Worm (Caenorhabditis elegans) whole organism, young adult: ENCODE measurements around the gene F40H3.3.

Experiments used
- C06A6.2 ChIP-seq: fragments of 200-800 bp; sonication (Bioruptor generic); conservative IDR thresholded peaks from 2 replicates; pipeline ENCODE4 v1.3.6; 2022; ENCODE audit warnings: missing genetic modification characterization, missing compliant biosample characterization
- ZK185.1 ChIP-seq: sonication (generic microtip); optimal IDR thresholded peaks from 2 replicates; lab custom pipeline; 2016; ENCODE audit warnings: mild to moderate bottlenecking, missing genetic modification characterization, missing compliant biosample characterization; ENCODE audit not compliant: poor library complexity, severe bottlenecking
- aptf-2 ChIP-seq: fragments of 200-800 bp; sonication (Bioruptor generic); conservative IDR thresholded peaks from 2 replicates; pipeline ENCODE4 v1.3.6; 2022; ENCODE audit warnings: missing genetic modification reagents, missing genetic modification characterization, missing compliant biosample characterization
- athp-1 ChIP-seq: sonication (generic microtip); optimal IDR thresholded peaks from 2 replicates; lab custom pipeline; 2017; ENCODE audit warnings: mild to moderate bottlenecking, missing genetic modification characterization, missing compliant biosample characterization
- bed-1 ChIP-seq: fragments of 200-800 bp; sonication (Bioruptor generic); IDR thresholded peaks from 2 replicates; pipeline ENCODE4 v1.3.6; 2022; ENCODE audit warnings: missing genetic modification reagents, missing genetic modification characterization, missing compliant biosample characterization
- bed-2 ChIP-seq: fragments of 200-800 bp; sonication (Bioruptor generic); IDR thresholded peaks from 2 replicates; pipeline ENCODE4 v1.3.6; 2022; ENCODE audit warnings: missing genetic modification reagents, missing genetic modification characterization, missing compliant biosample characterization
- dox-1 ChIP-seq: fragments of 200-800 bp; sonication (Bioruptor generic); IDR thresholded peaks from 2 replicates; pipeline ENCODE4 v1.3.6; 2022; ENCODE audit warnings: missing genetic modification reagents, missing genetic modification characterization, missing compliant biosample characterization
- egl-18 ChIP-seq: fragments of 200-800 bp; sonication (Bioruptor generic); IDR thresholded peaks from 2 replicates; pipeline ENCODE4 v1.3.6; 2022; ENCODE audit warnings: missing genetic modification reagents, missing genetic modification characterization, missing compliant biosample characterization
- egrh-3 ChIP-seq: fragments of 200-800 bp; sonication (Bioruptor generic); IDR thresholded peaks from 2 replicates; pipeline ENCODE4 v1.3.6; 2022; ENCODE audit warnings: missing genetic modification reagents, missing genetic modification characterization, missing compliant biosample characterization
- lin-40 ChIP-seq: sonication (generic microtip); optimal IDR thresholded peaks from 2 replicates; lab custom pipeline; 2016; ENCODE audit warnings: missing genetic modification characterization, mild to moderate bottlenecking, missing compliant biosample characterization, missing genotype, missing genetic modification reagents
- lsl-1 ChIP-seq: fragments of 200-800 bp; sonication (Bioruptor generic); optimal IDR thresholded peaks from 2 replicates; lab custom pipeline; 2018; ENCODE audit warnings: mild to moderate bottlenecking, missing genetic modification characterization, moderate library complexity, missing compliant biosample characterization
- rpc-1 ChIP-seq, 2 experiments: fragments of 150-350 bp in 1 of 2; sonication (generic microtip) in 1 of 2; optimal IDR thresholded peaks; 2 replicates each; lab custom pipeline; 2014 to 2018; ENCODE audit warnings: missing biosample characterization in 1 of 2, missing genetic modification characterization in 1 of 2, missing genetic modification reagents in 1 of 2, missing genotype in 1 of 2
- snpc-3.4 ChIP-seq: sonication (generic microtip); optimal IDR thresholded peaks from 2 replicates; lab custom pipeline; 2017; ENCODE audit warnings: missing genetic modification characterization, mild to moderate bottlenecking, missing compliant biosample characterization, antibody characterized with exemption, moderate library complexity, missing genotype, missing genetic modification reagents
- snpc-4 ChIP-seq, 5 experiments: fragments of 150-350 bp in 1 of 5; sonication (generic microtip) in 4 of 5; optimal IDR thresholded peaks; 2 replicates each; lab custom pipeline; 2014 to 2018; ENCODE audit warnings: missing genetic modification characterization in 5 of 5, missing biosample characterization in 3 of 5, antibody characterized with exemption in 2 of 5, mild to moderate bottlenecking in 2 of 5, missing compliant biosample characterization in 2 of 5, missing genotype in 2 of 5, moderate library complexity in 2 of 5, missing genetic modification reagents in 1 of 5
- sptf-2 ChIP-seq: fragments of 200-800 bp; sonication (Bioruptor generic); optimal IDR thresholded peaks from 2 replicates; lab custom pipeline; 2018; ENCODE audit warnings: mild to moderate bottlenecking, missing genetic modification characterization, missing compliant biosample characterization

F40H3.3 gene

DNA sequence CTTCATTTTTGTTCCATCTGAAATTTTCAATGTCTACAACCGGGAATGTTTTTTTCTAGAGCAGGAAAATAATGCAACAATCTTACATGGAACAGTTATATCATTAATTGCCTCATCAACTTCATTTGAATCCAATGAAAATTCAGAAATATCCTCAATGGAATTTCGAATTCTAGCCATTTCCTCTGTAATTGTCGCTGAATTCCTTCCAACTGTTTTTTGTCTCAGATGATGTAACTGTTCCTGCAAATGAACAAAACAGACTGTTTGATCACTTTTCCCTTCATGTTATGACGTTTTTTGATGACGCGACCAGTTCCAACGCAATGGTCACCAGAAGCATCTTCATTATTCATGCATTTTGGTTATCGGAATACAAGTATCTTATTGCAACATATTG, 50.2 kb downstream of the F40H3.3 start:
- no peak for TF ChIP-seq ZK185.1 (tag; lab: Kevin White, UChicago)
- TF ChIP-seq bed-2 (GFP tag; lab: Robert Waterston, UW): no peak
- TF ChIP-seq sptf-2: no peak
- no peak for TF ChIP-seq egrh-3 (GFP tag; lab: Robert Waterston, UW)
- TF ChIP-seq snpc-3.4 (tag; lab: Kevin White, UChicago): no peak
- TF ChIP-seq rpc-1 (optimal IDR thresholded peaks at IDR 0.05; lab: Kevin White, UChicago): no peak
- no peak for TF ChIP-seq rpc-1 (tag; optimal IDR thresholded peaks at IDR 0.05; lab: Kevin White, UChicago)
- no peak for TF ChIP-seq egl-18

ce11 chrII:6222558-6222957, 51.3 kb downstream of the F40H3.3 start, which contains the start of gene C30B5.6:
C30B5.6 (minus strand) TSS chrII:6222658.
- TF ChIP-seq athp-1 (tag; lab: Kevin White, UChicago) (no peak), lsl-1 (GFP tag; lab: Kevin White, UChicago) (no peak), snpc-4 (GFP tag; optimal IDR thresholded peaks at IDR 0.05; lab: Kevin White, UChicago) (no peak), snpc-4 (tag; optimal IDR thresholded peaks at IDR 0.05; lab: Kevin White, UChicago) (no peak), C06A6.2 (GFP tag; lab: Robert Waterston, UW) (no peak), aptf-2 (GFP tag; lab: Robert Waterston, UW) (no peak), lin-40 (tag; lab: Kevin White, UChicago) (no peak), rpc-1 (optimal IDR thresholded peaks at IDR 0.05; lab: Kevin White, UChicago) (no peak), rpc-1 (tag; optimal IDR thresholded peaks at IDR 0.05; lab: Kevin White, UChicago) (no peak), bed-1 (GFP tag; lab: Robert Waterston, UW) (no peak), dox-1 (GFP tag; lab: Robert Waterston, UW) (no peak)
- TF ChIP-seq, all 124 proteins: peak for 0
